Fruit fly (Drosophila melanogaster) whole organism, pupa: ENCODE measurements around the gene Naa20A.

ENCODE experiments used
- CG12605 ChIP-seq: fragments of 200-800 bp; sonication (Bioruptor generic); IDR thresholded peaks from 2 replicates; pipeline ENCODE4 v1.3.6; 2022; ENCODE audit warnings: missing biosample characterization, missing genetic modification characterization
- CG14655 ChIP-seq: fragments of 200-800 bp; sonication (Bioruptor generic); optimal IDR thresholded peaks from 3 replicates; lab custom pipeline; 2017; ENCODE audit warnings: mild to moderate bottlenecking, missing biosample characterization, missing genetic modification reagents, missing genetic modification characterization
- CG32121 ChIP-seq: fragments of 200-800 bp; sonication (Bioruptor generic); IDR thresholded peaks from 2 replicates; pipeline ENCODE4 v1.3.6; 2022; ENCODE audit warnings: missing biosample characterization, missing genetic modification characterization
- CG34367 ChIP-seq: fragments of 200-800 bp; sonication (Bioruptor generic); optimal IDR thresholded peaks from 2 replicates; lab custom pipeline; 2018; ENCODE audit warnings: missing biosample characterization, mild to moderate bottlenecking, missing genetic modification characterization
- CG8301 ChIP-seq: fragments of 200-800 bp; sonication (Bioruptor generic); optimal IDR thresholded peaks from 2 replicates; lab custom pipeline; 2018; ENCODE audit warnings: missing biosample characterization, mild to moderate bottlenecking, missing genetic modification characterization
- D1 ChIP-seq: fragments of 200-800 bp; sonication (Bioruptor generic); optimal IDR thresholded peaks from 2 replicates; lab custom pipeline; 2018; ENCODE audit warnings: missing biosample characterization, mild to moderate bottlenecking, missing genetic modification characterization, moderate library complexity
- EcR ChIP-seq: fragments of 200-800 bp; sonication (Bioruptor generic); optimal IDR thresholded peaks from 3 replicates; lab custom pipeline; 2019; ENCODE audit warnings: missing biosample characterization, missing genetic modification characterization, mild to moderate bottlenecking, moderate library complexity, missing genetic modification reagents
- Ets98B ChIP-seq: fragments of 200-800 bp; sonication (Bioruptor generic); IDR thresholded peaks from 2 replicates; pipeline ENCODE4 v1.3.6; 2022; ENCODE audit warnings: missing biosample characterization, missing genetic modification characterization
- Pif1A ChIP-seq: fragments of 200-800 bp; sonication (Bioruptor generic); optimal IDR thresholded peaks from 3 replicates; lab custom pipeline; 2016; ENCODE audit warnings: missing biosample characterization, missing genetic modification characterization
- rn ChIP-seq: fragments of 200-800 bp; sonication (Bioruptor generic); IDR thresholded peaks from 2 replicates; pipeline ENCODE4 v1.3.6; 2022; ENCODE audit warnings: missing biosample characterization, missing genetic modification characterization

DNA sequence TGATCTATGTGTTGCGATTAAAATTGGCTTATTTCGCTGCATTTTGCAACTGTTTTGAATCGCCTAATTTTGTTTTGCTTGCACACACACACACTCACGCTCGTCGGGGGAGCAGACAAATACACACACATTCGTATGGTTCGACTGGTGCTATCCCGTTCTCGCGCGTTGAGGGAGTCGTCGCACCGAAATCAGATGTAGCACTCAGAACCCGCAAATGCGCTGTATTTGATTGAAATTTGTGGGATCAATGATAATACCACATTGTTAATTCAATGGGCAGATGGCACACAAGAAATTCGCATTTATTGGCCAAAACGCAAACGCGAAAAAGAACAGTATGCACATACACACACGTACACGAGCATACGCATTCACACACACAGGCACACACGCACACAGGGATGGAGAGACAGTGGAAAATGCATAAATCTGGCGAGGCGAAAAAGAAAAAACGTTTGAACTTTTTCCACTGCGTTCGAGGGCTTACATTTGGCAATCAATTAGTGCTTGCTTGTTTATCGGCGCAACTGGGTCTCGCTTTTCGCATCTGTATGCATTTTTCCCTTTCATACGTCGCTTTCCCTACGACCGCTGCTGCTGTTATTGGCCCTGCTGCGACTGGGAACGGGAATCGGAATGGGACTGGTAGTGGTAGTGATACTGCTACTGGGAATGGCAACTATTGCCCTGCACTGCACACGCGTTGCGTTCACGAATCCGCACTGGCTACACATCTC lies 43.8 kb downstream of the Naa20A start:
- TF ChIP-seq CG34367 (no peak), EcR (no peak), CG32121 (no peak), CG12605 (GFP tag; lab: Robert Waterston, UW) (no peak), Pif1A (GFP tag; lab: Kevin White, UChicago) (no peak), CG14655 (GFP tag; lab: Kevin White, UChicago) (no peak), CG8301 (tag; lab: Kevin White, UChicago) (no peak), D1 (tag; lab: Kevin White, UChicago) (no peak), rn (GFP tag; lab: Robert Waterston, UW) (no peak), Ets98B (GFP tag; lab: Robert Waterston, UW) (no peak)
